Fruit fly (Drosophila melanogaster) whole organism, embryonic: ENCODE results near the gene Faa.

Source experiments
- Abd-B ChIP-seq: fragments of 200-800 bp; sonication (Bioruptor generic); optimal IDR thresholded peaks from 2 replicates; lab custom pipeline; 2018; ENCODE audit warnings: missing biosample characterization, mild to moderate bottlenecking, missing genetic modification characterization, moderate library complexity
- CG11093 ChIP-seq: fragments of 200-800 bp; sonication (Bioruptor generic); IDR thresholded peaks from 3 replicates; pipeline ENCODE4 v1.3.6; 2022; ENCODE audit warnings: missing biosample characterization, missing genetic modification characterization
- CG11696 ChIP-seq: fragments of 200-800 bp; sonication (Bioruptor generic); IDR thresholded peaks from 2 replicates; pipeline ENCODE4 v1.3.6; 2022; ENCODE audit warnings: missing biosample characterization, missing genetic modification characterization
- CG12219 ChIP-seq: fragments of 200-800 bp; sonication (Bioruptor generic); optimal IDR thresholded peaks from 3 replicates; lab custom pipeline; 2018; ENCODE audit warnings: missing biosample characterization, mild to moderate bottlenecking, missing genetic modification characterization
- CG12391 ChIP-seq: fragments of 200-800 bp; sonication (Bioruptor generic); optimal IDR thresholded peaks from 3 replicates; lab custom pipeline; 2018; ENCODE audit warnings: missing biosample characterization, mild to moderate bottlenecking, missing genetic modification characterization, moderate library complexity
- CG13123 ChIP-seq: fragments of 200-800 bp; sonication (Bioruptor generic); optimal IDR thresholded peaks from 2 replicates; lab custom pipeline; 2016; ENCODE audit warnings: missing biosample characterization, missing genetic modification characterization
- CG13775 ChIP-seq: fragments of 200-800 bp; sonication (Bioruptor generic); optimal IDR thresholded peaks from 3 replicates; lab custom pipeline; 2017; ENCODE audit warnings: missing biosample characterization, mild to moderate bottlenecking, missing genetic modification characterization
- CG15479 ChIP-seq: fragments of 200-800 bp; sonication (Bioruptor generic); optimal IDR thresholded peaks from 3 replicates; lab custom pipeline; 2019; ENCODE audit warnings: missing biosample characterization, mild to moderate bottlenecking, missing genetic modification characterization, moderate library complexity
- CG17186 ChIP-seq: fragments of 200-800 bp; sonication (Bioruptor generic); optimal IDR thresholded peaks from 3 replicates; lab custom pipeline; 2017; ENCODE audit warnings: missing biosample characterization, missing genetic modification reagents, missing genetic modification characterization
- CG17328 ChIP-seq: fragments of 200-800 bp; sonication (Bioruptor generic); IDR thresholded peaks from 2 replicates; pipeline ENCODE4 v1.3.6; 2022; ENCODE audit warnings: missing biosample characterization, missing genetic modification characterization
- CG17568 ChIP-seq: fragments of 200-800 bp; sonication (Bioruptor generic); optimal IDR thresholded peaks from 2 replicates; lab custom pipeline; 2018; ENCODE audit warnings: missing biosample characterization, mild to moderate bottlenecking, missing genetic modification characterization, moderate library complexity
- CG17802 ChIP-seq: fragments of 200-800 bp; sonication (Bioruptor generic); optimal IDR thresholded peaks from 2 replicates; lab custom pipeline; 2018; ENCODE audit warnings: missing biosample characterization, mild to moderate bottlenecking, missing genetic modification characterization, moderate library complexity
- CG1832 ChIP-seq: fragments of 200-800 bp; sonication (Bioruptor generic); optimal IDR thresholded peaks from 2 replicates; lab custom pipeline; 2017; ENCODE audit warnings: missing biosample characterization, mild to moderate bottlenecking, missing genetic modification characterization, inconsistent platforms
- CG18599 ChIP-seq: fragments of 200-800 bp; sonication (Bioruptor generic); optimal IDR thresholded peaks from 3 replicates; lab custom pipeline; 2017; ENCODE audit warnings: missing biosample characterization, missing genetic modification characterization, mild to moderate bottlenecking, moderate library complexity, missing genetic modification reagents
- CG2712 ChIP-seq: fragments of 200-800 bp; optimal IDR thresholded peaks from 3 replicates; lab custom pipeline; 2019; ENCODE audit warnings: missing biosample characterization, mild to moderate bottlenecking, missing genetic modification characterization, moderate library complexity
- CG31365 ChIP-seq: fragments of 200-800 bp; sonication (Bioruptor generic); optimal IDR thresholded peaks from 2 replicates; lab custom pipeline; 2018; ENCODE audit warnings: missing biosample characterization, mild to moderate bottlenecking, missing genetic modification characterization
- CG3281 ChIP-seq: fragments of 200-800 bp; sonication (Bioruptor generic); optimal IDR thresholded peaks from 3 replicates; lab custom pipeline; 2017; ENCODE audit warnings: missing biosample characterization, mild to moderate bottlenecking, missing genetic modification characterization
- CG4282 ChIP-seq: fragments of 200-800 bp; sonication (Bioruptor generic); optimal IDR thresholded peaks from 2 replicates; lab custom pipeline; 2016; ENCODE audit warnings: missing biosample characterization, missing genetic modification characterization
- CG4617 ChIP-seq: fragments of 200-800 bp; sonication (Bioruptor generic); optimal IDR thresholded peaks from 3 replicates; lab custom pipeline; 2016; ENCODE audit warnings: missing biosample characterization, missing genetic modification characterization, borderline replicate concordance
- CG5180 ChIP-seq: fragments of 200-800 bp; sonication (Bioruptor generic); optimal IDR thresholded peaks from 3 replicates; lab custom pipeline; 2017; ENCODE audit warnings: missing biosample characterization, missing genetic modification characterization, mild to moderate bottlenecking, moderate library complexity, missing genetic modification reagents
- CG6683 ChIP-seq: fragments of 200-800 bp; sonication (Bioruptor generic); optimal IDR thresholded peaks from 2 replicates; lab custom pipeline; 2017; ENCODE audit warnings: missing biosample characterization, mild to moderate bottlenecking, missing genetic modification characterization, missing genetic modification reagents
- CG6765 ChIP-seq: fragments of 200-800 bp; sonication (Bioruptor generic); optimal IDR thresholded peaks from 3 replicates; lab custom pipeline; 2017; ENCODE audit warnings: missing biosample characterization, mild to moderate bottlenecking, missing genetic modification characterization
- CG8478 ChIP-seq: fragments of >200 bp; optimal IDR thresholded peaks from 2 replicates; lab custom pipeline; 2018
- CG9817 ChIP-seq: fragments of 200-800 bp; sonication (Bioruptor generic); optimal IDR thresholded peaks from 2 replicates; lab custom pipeline; 2018; ENCODE audit warnings: missing biosample characterization, mild to moderate bottlenecking, missing genetic modification characterization, moderate library complexity
- Doc3 ChIP-seq: fragments of 200-800 bp; sonication (Bioruptor generic); IDR thresholded peaks from 3 replicates; pipeline ENCODE4 v1.3.6; 2022; ENCODE audit warnings: missing biosample characterization, missing genetic modification characterization; ENCODE audit not compliant: partially characterized antibody
- E2f1 ChIP-seq: fragments of 200-800 bp; sonication (Bioruptor generic); IDR thresholded peaks from 2 replicates; pipeline ENCODE4 v1.3.6; 2022; ENCODE audit warnings: missing biosample characterization, missing genetic modification characterization
- Ets97D ChIP-seq: fragments of 200-800 bp; sonication (Bioruptor generic); optimal IDR thresholded peaks from 3 replicates; lab custom pipeline; 2016; ENCODE audit warnings: missing biosample characterization, missing genetic modification characterization
- HHEX ChIP-seq: fragments of 200-800 bp; sonication (Bioruptor generic); optimal IDR thresholded peaks from 3 replicates; lab custom pipeline; 2017; ENCODE audit warnings: missing biosample characterization, mild to moderate bottlenecking, missing genetic modification characterization, missing genetic modification reagents
- HmgD ChIP-seq: fragments of 200-800 bp; sonication (Bioruptor generic); optimal IDR thresholded peaks from 3 replicates; lab custom pipeline; 2016; ENCODE audit warnings: missing biosample characterization, missing genetic modification characterization
- Lpt ChIP-seq: fragments of >200 bp; optimal IDR thresholded peaks from 2 replicates; lab custom pipeline; 2018; ENCODE audit warnings: missing biosample characterization, missing genetic modification characterization
- MESR4 ChIP-seq: fragments of 200-800 bp; sonication (Bioruptor generic); optimal IDR thresholded peaks from 2 replicates; lab custom pipeline; 2018; ENCODE audit warnings: missing biosample characterization, mild to moderate bottlenecking, missing genetic modification characterization, moderate library complexity
- NfI ChIP-seq: fragments of 200-800 bp; sonication (Bioruptor generic); optimal IDR thresholded peaks from 3 replicates; lab custom pipeline; 2018; ENCODE audit warnings: missing biosample characterization, mild to moderate bottlenecking, missing genetic modification characterization, moderate library complexity
- Sin3A ChIP-seq: fragments of >200 bp; optimal IDR thresholded peaks from 2 replicates; lab custom pipeline; 2018
- Six4 ChIP-seq: fragments of 200-800 bp; sonication (Bioruptor generic); optimal IDR thresholded peaks from 2 replicates; lab custom pipeline; 2016; ENCODE audit warnings: missing biosample characterization, missing genetic modification characterization
- amos ChIP-seq: fragments of 200-800 bp; sonication (Bioruptor generic); IDR thresholded peaks from 2 replicates; pipeline ENCODE4 v1.3.6; 2022; ENCODE audit warnings: missing biosample characterization, missing genetic modification characterization; ENCODE audit not compliant: partially characterized antibody
- crp ChIP-seq, 2 experiments: fragments of 200-800 bp; sonication (Bioruptor generic); optimal IDR thresholded peaks; 2 replicates in 1 of 2; 3 replicates in 1 of 2; lab custom pipeline; 2017; ENCODE audit warnings: missing biosample characterization in 2 of 2, missing genetic modification characterization in 2 of 2, mild to moderate bottlenecking in 1 of 2, moderate library complexity in 1 of 2
- esg ChIP-seq: fragments of 200-800 bp; sonication (Bioruptor generic); conservative IDR thresholded peaks from 2 replicates; pipeline ENCODE4 v1.3.6; 2022; ENCODE audit warnings: missing biosample characterization, missing genetic modification characterization
- grau ChIP-seq: fragments of 200-800 bp; optimal IDR thresholded peaks from 3 replicates; lab custom pipeline; 2019; ENCODE audit warnings: missing biosample characterization, mild to moderate bottlenecking, missing genetic modification characterization, moderate library complexity
- gsb-n ChIP-seq: fragments of 200-800 bp; sonication (Bioruptor generic); optimal IDR thresholded peaks from 3 replicates; lab custom pipeline; 2018; ENCODE audit warnings: missing biosample characterization, mild to moderate bottlenecking, missing genetic modification characterization
- oc ChIP-seq: fragments of 200-800 bp; sonication (Bioruptor generic); optimal IDR thresholded peaks from 2 replicates; lab custom pipeline; 2018; ENCODE audit warnings: missing biosample characterization, mild to moderate bottlenecking, missing genetic modification characterization, moderate library complexity
- odd ChIP-seq: fragments of 200-800 bp; sonication (Bioruptor generic); optimal IDR thresholded peaks from 2 replicates; lab custom pipeline; 2017; ENCODE audit warnings: missing biosample characterization, mild to moderate bottlenecking, missing genetic modification characterization
- slp2 ChIP-seq: fragments of 200-800 bp; sonication (Bioruptor generic); optimal IDR thresholded peaks from 2 replicates; lab custom pipeline; 2016; ENCODE audit warnings: missing biosample characterization, missing genetic modification characterization
- so ChIP-seq: fragments of 200-800 bp; sonication (Bioruptor generic); IDR thresholded peaks from 3 replicates; pipeline ENCODE4 v1.3.6; 2022; ENCODE audit warnings: missing biosample characterization, missing genetic modification characterization
- zen ChIP-seq: fragments of 200-800 bp; sonication (Bioruptor generic); optimal IDR thresholded peaks from 3 replicates; lab custom pipeline; 2018; ENCODE audit warnings: missing biosample characterization, mild to moderate bottlenecking, missing genetic modification characterization, moderate library complexity

The Faa gene

DNA sequence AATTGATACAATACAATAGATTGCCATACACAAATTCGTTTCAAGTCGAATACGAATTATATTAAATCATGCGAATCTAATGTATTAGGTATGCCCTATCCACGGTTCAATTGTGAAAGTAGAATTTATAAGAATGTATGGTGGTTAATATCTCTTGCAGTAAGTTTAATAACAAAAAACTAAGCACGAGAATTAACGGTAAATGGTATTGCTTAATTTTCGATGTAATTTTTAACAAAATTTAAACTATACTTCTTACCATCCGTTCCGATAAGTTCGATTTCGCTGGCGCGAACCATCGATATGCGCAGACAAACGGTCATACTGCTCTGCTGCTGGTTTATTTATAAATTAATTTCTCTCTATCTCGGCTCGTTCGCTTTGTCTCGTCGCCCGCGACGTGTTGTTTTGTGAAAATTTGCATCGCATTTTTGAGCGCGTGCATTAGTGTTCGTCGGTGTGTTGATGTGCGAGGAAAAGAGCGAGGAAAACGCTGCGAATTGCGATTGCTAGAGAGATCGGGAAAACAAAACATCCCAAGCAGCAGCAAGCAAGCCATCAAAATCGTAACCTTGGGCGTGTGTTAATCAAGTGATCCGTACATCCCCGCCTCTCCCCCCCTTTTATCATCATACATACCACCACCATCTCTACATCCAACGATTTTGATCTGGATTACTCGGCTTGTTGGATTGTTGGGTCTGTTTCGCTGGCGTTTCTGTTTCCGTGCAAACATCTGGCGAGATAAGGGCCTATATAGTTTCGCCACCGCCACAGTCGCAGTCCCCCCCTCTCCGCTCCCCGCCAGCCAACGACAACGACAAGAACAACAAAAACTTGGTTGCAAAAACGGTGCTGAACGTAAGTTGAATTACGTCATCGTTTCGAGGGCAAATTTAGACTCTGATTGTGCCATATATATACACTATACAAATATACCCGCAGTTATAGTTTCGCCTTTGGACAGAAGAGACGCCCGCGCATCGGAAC, 29.8 kb upstream of the Faa start, which contains the start of gene Fit1 (continued):
- TF ChIP-seq CG3281 (GFP tag; lab: Kevin White, UChicago): peak; percentile 9
- TF ChIP-seq CG17568 (GFP tag; lab: Kevin White, UChicago): no peak
- TF ChIP-seq CG17186 (GFP tag; lab: Kevin White, UChicago): peak; percentile 55
- no peak for TF ChIP-seq crp (GFP tag; optimal IDR thresholded peaks at IDR 0.05; lab: Kevin White, UChicago)
- no peak for TF ChIP-seq esg (GFP tag; lab: Robert Waterston, UW)
- TF ChIP-seq CG1832 (GFP tag; lab: Kevin White, UChicago): no peak
- no peak for TF ChIP-seq Six4 (GFP tag; lab: Kevin White, UChicago)
- TF ChIP-seq HmgD (GFP tag; lab: Kevin White, UChicago): peak; percentile 18

DNA sequence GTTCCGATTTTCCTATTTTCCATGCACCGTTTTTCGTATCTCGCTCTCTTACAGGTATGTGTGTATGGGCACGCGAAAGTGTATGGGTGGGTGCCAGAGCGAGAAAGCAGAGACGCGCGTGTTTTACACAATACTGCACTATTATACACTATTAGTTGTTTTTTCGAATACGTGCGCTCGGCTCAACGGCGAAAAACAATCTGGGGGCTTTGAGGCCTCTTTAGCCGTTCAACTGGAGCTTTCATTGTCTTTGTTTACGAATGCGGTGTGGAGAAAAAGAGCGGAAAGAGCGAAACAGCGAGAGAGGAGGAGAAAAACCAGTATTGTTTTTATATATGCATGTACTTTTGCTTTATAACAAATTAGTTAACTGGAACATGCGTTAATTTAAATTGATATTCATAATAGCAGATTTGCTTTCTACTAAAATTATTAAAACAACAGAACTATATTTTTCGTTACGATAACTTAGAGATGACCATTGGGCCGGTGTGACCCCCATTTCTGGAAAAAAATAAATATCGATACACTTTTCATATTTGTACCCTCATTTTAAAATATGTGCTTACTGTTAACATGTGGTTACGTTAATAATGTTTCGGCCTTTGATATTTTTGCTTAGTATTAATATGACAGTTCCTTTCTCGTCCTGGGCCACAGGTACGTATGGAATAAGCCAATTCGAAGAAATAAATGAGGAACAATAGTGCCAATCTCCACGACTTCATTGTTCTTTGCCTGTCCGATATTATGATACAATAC, 28.9 kb upstream of the Faa start, which contains the start of gene CG14995:
Gene CG14995 (minus strand): TSS at position 761 of the 762 bp plus-strand sequence.
- TF ChIP-seq CG13775 (no peak), Lpt (GFP tag; lab: Kevin White, UChicago) (no peak), CG4617 (GFP tag; lab: Kevin White, UChicago) (peak; percentile 41), CG4282 (GFP tag; lab: Kevin White, UChicago) (no peak), CG5180 (GFP tag; lab: Kevin White, UChicago) (peak; percentile 51), NfI (GFP tag; lab: Kevin White, UChicago) (no peak), gsb-n (tag; lab: Kevin White, UChicago) (no peak), CG11093 (GFP tag; lab: Robert Waterston, UW) (no peak), CG17328 (no peak), Ets97D (GFP tag; lab: Kevin White, UChicago) (peak; percentile 2), MESR4 (GFP tag; lab: Kevin White, UChicago) (peak; percentile 49), CG17802 (no peak), Abd-B (GFP tag; lab: Kevin White, UChicago) (no peak), CG11696 (0 out of 2 replicates have a peak, but pooled peaks have one; percentile 30), zen (peak; percentile 1), odd (GFP tag; lab: Kevin White, UChicago) (peak; percentile 14), Doc3 (GFP tag; lab: Robert Waterston, UW) (peak; percentile 59), CG18599 (GFP tag; lab: Kevin White, UChicago) (peak; percentile 35), so (GFP tag; lab: Robert Waterston, UW) (no peak), HHEX (GFP tag; lab: Kevin White, UChicago) (peak; percentile 7), Sin3A (lab: Kevin White, UChicago) (no peak), CG12391 (tag; lab: Kevin White, UChicago) (peak; percentile 0), CG13123 (GFP tag; lab: Kevin White, UChicago) (no peak), CG6765 (peak; percentile 58), E2f1 (GFP tag; lab: Robert Waterston, UW) (no peak), CG9817 (tag; lab: Kevin White, UChicago) (no peak), amos (GFP tag; lab: Robert Waterston, UW) (peak; percentile 78; the same call in 1 of the 2 replicates), CG6683 (GFP tag; lab: Kevin White, UChicago) (no peak), CG8478 (lab: Kevin White, UChicago) (no peak), CG12219 (GFP tag; lab: Kevin White, UChicago) (no peak), oc (tag; lab: Kevin White, UChicago) (peak; percentile 67), CG31365 (tag; lab: Kevin White, UChicago) (peak; percentile 48), grau (tag; lab: Kevin White, UChicago) (peak; percentile 9), CG15479 (GFP tag; lab: Kevin White, UChicago) (no peak), CG2712 (tag; lab: Kevin White, UChicago) (peak; percentile 31), CG17568 (GFP tag; lab: Kevin White, UChicago) (peak; percentile 37), slp2 (no peak)
